Fruit fly (Drosophila melanogaster) whole organism: ENCODE results near the gene CG32767.

Experiments used
- CG8478 ChIP-seq: fragments of >200 bp; optimal IDR thresholded peaks from 2 replicates; lab custom pipeline; 2018; ENCODE audit warnings: inconsistent platforms
- Dll ChIP-seq: fragments of >200 bp; optimal IDR thresholded peaks from 2 replicates; lab custom pipeline; 2017
- EcR ChIP-seq, 2 experiments: fragments of >200 bp; optimal IDR thresholded peaks; 2 replicates each; lab custom pipeline; 2017; ENCODE audit warnings: missing biosample characterization in 2 of 2, missing genetic modification characterization in 2 of 2, missing genetic modification reagents in 2 of 2
- pan ChIP-seq: fragments of >200 bp; optimal IDR thresholded peaks from 2 replicates; lab custom pipeline; 2017
- psq ChIP-seq: fragments of >200 bp; optimal IDR thresholded peaks from 2 replicates; lab custom pipeline; 2017
- usp ChIP-seq: fragments of >200 bp; optimal IDR thresholded peaks from 2 replicates; lab custom pipeline; 2017; ENCODE audit warnings: missing biosample characterization, missing genetic modification characterization, mixed read lengths

Gene CG32767

dm6 chrX:5085469-5085868 lies 901 bp upstream of the CG32767 start, which contains the start of the genes CG15465 and rg:
TSS of gene CG15465 (plus strand) at chrX:5085759.
TSS of gene rg (plus strand) at chrX:5085759.
- TF ChIP-seq EcR (GFP tag; optimal IDR thresholded peaks at IDR 0.05; lab: Kevin White, UChicago) = no peak
- TF ChIP-seq usp (GFP tag; lab: Kevin White, UChicago) = no peak
- TF ChIP-seq psq = no peak
- no peak for TF ChIP-seq pan (lab: Kevin White, UChicago)
- TF ChIP-seq Dll = no peak
- TF ChIP-seq CG8478 (lab: Kevin White, UChicago) = no peak

dm6 chrX:5085086-5085468 lies 509 bp upstream of the CG32767 start:
- no peak for TF ChIP-seq CG8478 (lab: Kevin White, UChicago)
- TF ChIP-seq Dll = no peak

- TF ChIP-seq pan (lab: Kevin White, UChicago) (no peak), Dll (peak; percentile 43), usp (GFP tag; lab: Kevin White, UChicago) (no peak), CG8478 (lab: Kevin White, UChicago) (peak; percentile 11)
Measured at dm6 chrX:5083647-5084096, 896 bp downstream of the CG32767 start.

dm6 chrX:5082840-5083646 lies 1.5 kb downstream of the CG32767 start:
- no peak for TF ChIP-seq CG8478 (lab: Kevin White, UChicago)
- TF ChIP-seq psq = no peak
- TF ChIP-seq Dll = peak; percentile 52
- TF ChIP-seq EcR (GFP tag; optimal IDR thresholded peaks at IDR 0.05; lab: Kevin White, UChicago) = no peak
- no peak for TF ChIP-seq usp (GFP tag; lab: Kevin White, UChicago)
- TF ChIP-seq pan (lab: Kevin White, UChicago) = no peak

dm6 chrX:5082354-5082818 lies 2.2 kb downstream of the CG32767 start:
- TF ChIP-seq usp (GFP tag; lab: Kevin White, UChicago) (no peak), psq (peak; percentile 17), CG8478 (lab: Kevin White, UChicago) (no peak), Dll (no peak), pan (lab: Kevin White, UChicago) (no peak)

- no peak for TF ChIP-seq usp (GFP tag; lab: Kevin White, UChicago)
- no peak for TF ChIP-seq pan (lab: Kevin White, UChicago)
- no peak for TF ChIP-seq EcR (GFP tag; optimal IDR thresholded peaks at IDR 0.05; lab: Kevin White, UChicago)
- TF ChIP-seq Dll = no peak
- TF ChIP-seq psq = no peak
- no peak for TF ChIP-seq CG8478 (lab: Kevin White, UChicago)
Measured at dm6 chrX:5080521-5080920, 4.0 kb downstream of the CG32767 start.

- TF ChIP-seq psq = no peak
- TF ChIP-seq CG8478 (lab: Kevin White, UChicago) = no peak
- TF ChIP-seq usp (GFP tag; lab: Kevin White, UChicago) = no peak
- no peak for TF ChIP-seq pan (lab: Kevin White, UChicago)
- TF ChIP-seq EcR (GFP tag; optimal IDR thresholded peaks at IDR 0.05; lab: Kevin White, UChicago) = no peak
- TF ChIP-seq Dll = no peak
Measured at dm6 chrX:5075842-5076413, 8.6 kb downstream of the CG32767 start.

dm6 chrX:5068475-5068874 lies 16.1 kb downstream of the CG32767 start:
- TF ChIP-seq usp (GFP tag; lab: Kevin White, UChicago) = no peak
- no peak for TF ChIP-seq EcR (GFP tag; optimal IDR thresholded peaks at IDR 0.05; lab: Kevin White, UChicago)
- no peak for TF ChIP-seq pan (lab: Kevin White, UChicago)
- TF ChIP-seq Dll = no peak
- TF ChIP-seq CG8478 (lab: Kevin White, UChicago) = no peak
- TF ChIP-seq psq = no peak

dm6 chrX:5066627-5067026 lies 17.9 kb downstream of the CG32767 start:
- TF ChIP-seq CG8478 (lab: Kevin White, UChicago) (no peak), Dll (no peak), pan (lab: Kevin White, UChicago) (no peak), EcR (GFP tag; optimal IDR thresholded peaks at IDR 0.05; lab: Kevin White, UChicago) (no peak), usp (GFP tag; lab: Kevin White, UChicago) (no peak), psq (no peak)

dm6 chrX:5063540-5064308 lies 20.8 kb downstream of the CG32767 start:
- TF ChIP-seq psq (no peak), pan (lab: Kevin White, UChicago) (no peak), EcR (GFP tag; optimal IDR thresholded peaks at IDR 0.05; lab: Kevin White, UChicago) (no peak), usp (GFP tag; lab: Kevin White, UChicago) (no peak), CG8478 (lab: Kevin White, UChicago) (no peak), Dll (no peak)

- TF ChIP-seq CG8478 (lab: Kevin White, UChicago) (no peak), pan (lab: Kevin White, UChicago) (no peak), EcR (GFP tag; optimal IDR thresholded peaks at IDR 0.05; lab: Kevin White, UChicago) (no peak), usp (GFP tag; lab: Kevin White, UChicago) (no peak), psq (no peak), Dll (no peak)
Measured at dm6 chrX:5061989-5062388, 22.6 kb downstream of the CG32767 start.
